Fruit fly (Drosophila melanogaster) whole organism, embryonic: ENCODE data around the gene mRpL39.

Source experiments
- CG10209 ChIP-seq: fragments of 200-800 bp; sonication (Bioruptor generic); optimal IDR thresholded peaks from 3 replicates; lab custom pipeline; 2017; ENCODE audit warnings: missing biosample characterization, mild to moderate bottlenecking, missing genetic modification characterization, missing genetic modification reagents
- CG10274 ChIP-seq: fragments of 200-800 bp; sonication (Bioruptor generic); optimal IDR thresholded peaks from 3 replicates; lab custom pipeline; 2017; ENCODE audit warnings: missing biosample characterization, mild to moderate bottlenecking, missing genetic modification characterization
- CG11560 ChIP-seq: fragments of 200-800 bp; sonication (Bioruptor generic); IDR thresholded peaks from 3 replicates; pipeline ENCODE4 v1.3.6; 2022; ENCODE audit warnings: missing biosample characterization, missing genetic modification characterization
- CG11723 ChIP-seq: fragments of 200-800 bp; sonication (Bioruptor generic); optimal IDR thresholded peaks from 2 replicates; lab custom pipeline; 2017; ENCODE audit warnings: missing biosample characterization, mild to moderate bottlenecking, missing genetic modification characterization
- CG12219 ChIP-seq: fragments of 200-800 bp; sonication (Bioruptor generic); optimal IDR thresholded peaks from 3 replicates; lab custom pipeline; 2018; ENCODE audit warnings: missing biosample characterization, mild to moderate bottlenecking, missing genetic modification characterization
- CG12659 ChIP-seq: fragments of 200-800 bp; sonication (Bioruptor generic); optimal IDR thresholded peaks from 3 replicates; lab custom pipeline; 2017; ENCODE audit warnings: mild to moderate bottlenecking, missing biosample characterization, missing genetic modification reagents, missing genetic modification characterization
- CG12744 ChIP-seq: fragments of 200-800 bp; sonication (Bioruptor generic); optimal IDR thresholded peaks from 2 replicates; lab custom pipeline; 2016; ENCODE audit warnings: missing biosample characterization, missing genetic modification characterization
- CG13775 ChIP-seq: fragments of 200-800 bp; sonication (Bioruptor generic); optimal IDR thresholded peaks from 3 replicates; lab custom pipeline; 2017; ENCODE audit warnings: missing biosample characterization, mild to moderate bottlenecking, missing genetic modification characterization
- CG1832 ChIP-seq: fragments of 200-800 bp; sonication (Bioruptor generic); optimal IDR thresholded peaks from 2 replicates; lab custom pipeline; 2017; ENCODE audit warnings: missing biosample characterization, mild to moderate bottlenecking, missing genetic modification characterization, inconsistent platforms
- CG18476 ChIP-seq: fragments of 200-800 bp; sonication (Bioruptor generic); optimal IDR thresholded peaks from 2 replicates; lab custom pipeline; 2016; ENCODE audit warnings: missing biosample characterization, mild to moderate bottlenecking, missing genetic modification characterization
- CG2875 ChIP-seq: fragments of 200-800 bp; sonication (Bioruptor generic); optimal IDR thresholded peaks from 2 replicates; lab custom pipeline; 2017; ENCODE audit warnings: missing biosample characterization, mild to moderate bottlenecking, missing genetic modification characterization, missing genetic modification reagents
- CG33557 ChIP-seq: fragments of 200-800 bp; sonication (Bioruptor generic); optimal IDR thresholded peaks from 2 replicates; lab custom pipeline; 2019; ENCODE audit warnings: missing biosample characterization, mild to moderate bottlenecking, missing genetic modification characterization, moderate library complexity
- CG3407 ChIP-seq: fragments of 200-800 bp; sonication (Bioruptor generic); optimal IDR thresholded peaks from 2 replicates; lab custom pipeline; 2018; ENCODE audit warnings: missing biosample characterization, mild to moderate bottlenecking, missing genetic modification characterization
- CG5245 ChIP-seq: fragments of 200-800 bp; sonication (Bioruptor generic); optimal IDR thresholded peaks from 3 replicates; lab custom pipeline; 2016; ENCODE audit warnings: missing biosample characterization, missing genetic modification characterization
- CG7987 ChIP-seq: fragments of 200-800 bp; sonication (Bioruptor generic); optimal IDR thresholded peaks from 2 replicates; lab custom pipeline; 2018; ENCODE audit warnings: missing biosample characterization, mild to moderate bottlenecking, missing genetic modification characterization, moderate library complexity
- CG8359 ChIP-seq: fragments of 200-800 bp; sonication (Bioruptor generic); optimal IDR thresholded peaks from 2 replicates; lab custom pipeline; 2017; ENCODE audit warnings: missing biosample characterization, mild to moderate bottlenecking, missing genetic modification characterization, borderline replicate concordance
- CG8944 ChIP-seq: fragments of 200-800 bp; sonication (Bioruptor generic); optimal IDR thresholded peaks from 3 replicates; lab custom pipeline; 2016; ENCODE audit warnings: missing biosample characterization, missing genetic modification characterization
- Camta ChIP-seq: fragments of 200-800 bp; sonication (Bioruptor generic); optimal IDR thresholded peaks from 2 replicates; lab custom pipeline; 2016; ENCODE audit warnings: missing biosample characterization, missing genetic modification characterization
- Chrac-16 ChIP-seq: fragments of 200-800 bp; sonication (Bioruptor generic); optimal IDR thresholded peaks from 3 replicates; lab custom pipeline; 2016; ENCODE audit warnings: missing biosample characterization, missing genetic modification characterization
- Dad ChIP-seq: fragments of 200-800 bp; sonication (Bioruptor generic); optimal IDR thresholded peaks from 3 replicates; lab custom pipeline; 2016; ENCODE audit warnings: missing biosample characterization, missing genetic modification characterization
- Dbx ChIP-seq: fragments of 200-800 bp; sonication (Bioruptor generic); IDR thresholded peaks from 3 replicates; pipeline ENCODE4 v1.3.6; 2022; ENCODE audit warnings: missing biosample characterization, missing genetic modification characterization
- Deaf1 ChIP-seq: fragments of 200-800 bp; optimal IDR thresholded peaks from 3 replicates; lab custom pipeline; 2019; ENCODE audit warnings: missing biosample characterization, mild to moderate bottlenecking, missing genetic modification characterization, moderate library complexity
- Drgx ChIP-seq: fragments of 200-800 bp; sonication (Bioruptor generic); IDR thresholded peaks from 2 replicates; pipeline ENCODE4 v1.3.6; 2022; ENCODE audit warnings: missing biosample characterization, missing genetic modification characterization
- HLH54F ChIP-seq: fragments of 200-800 bp; sonication (Bioruptor generic); optimal IDR thresholded peaks from 3 replicates; lab custom pipeline; 2016; ENCODE audit warnings: missing biosample characterization, missing genetic modification characterization
- Jarid2 ChIP-seq: fragments of 200-800 bp; sonication (Bioruptor generic); optimal IDR thresholded peaks from 3 replicates; lab custom pipeline; 2017; ENCODE audit warnings: mild to moderate bottlenecking, missing biosample characterization, missing genetic modification reagents, missing genetic modification characterization
- Kr ChIP-seq: fragments of 200-800 bp; sonication (Bioruptor generic); optimal IDR thresholded peaks from 2 replicates; lab custom pipeline; 2017; ENCODE audit warnings: missing biosample characterization, mild to moderate bottlenecking, missing genetic modification characterization
- Lpt ChIP-seq: fragments of >200 bp; optimal IDR thresholded peaks from 2 replicates; lab custom pipeline; 2018; ENCODE audit warnings: missing biosample characterization, missing genetic modification characterization
- NC2α ChIP-seq: fragments of 200-800 bp; sonication (Bioruptor generic); optimal IDR thresholded peaks from 2 replicates; lab custom pipeline; 2016; ENCODE audit warnings: missing biosample characterization, missing genetic modification characterization
- Neu2 ChIP-seq: fragments of 200-800 bp; sonication (Bioruptor generic); optimal IDR thresholded peaks from 3 replicates; lab custom pipeline; 2016; ENCODE audit warnings: missing biosample characterization, missing genetic modification characterization, borderline replicate concordance
- Ptx1 ChIP-seq: fragments of 200-800 bp; sonication (Bioruptor generic); IDR thresholded peaks from 2 replicates; pipeline ENCODE4 v1.3.6; 2022; ENCODE audit warnings: missing biosample characterization, missing genetic modification characterization
- Ravus ChIP-seq: fragments of 200-800 bp; sonication (Bioruptor generic); IDR thresholded peaks from 2 replicates; pipeline ENCODE4 v1.3.6; 2022; ENCODE audit warnings: missing biosample characterization, missing genetic modification characterization
- Side ChIP-seq: fragments of 200-800 bp; sonication (Bioruptor generic); optimal IDR thresholded peaks from 2 replicates; lab custom pipeline; 2016; ENCODE audit warnings: missing biosample characterization, missing genetic modification characterization
- Sin3A ChIP-seq: fragments of >200 bp; optimal IDR thresholded peaks from 2 replicates; lab custom pipeline; 2018
- Spps ChIP-seq: fragments of 200-800 bp; sonication (Bioruptor generic); optimal IDR thresholded peaks from 2 replicates; lab custom pipeline; 2018; ENCODE audit warnings: missing biosample characterization, mild to moderate bottlenecking, missing genetic modification characterization
- Stat92E ChIP-seq, 3 experiments: fragments of >200 bp in 2 of 3; fragments of 200-800 bp in 1 of 3; sonication (Bioruptor generic) in 1 of 3; optimal IDR thresholded peaks; 2 replicates each; lab custom pipeline; 2017 to 2019; ENCODE audit warnings: missing biosample characterization in 3 of 3, missing genetic modification characterization in 3 of 3, mild to moderate bottlenecking in 1 of 3, moderate library complexity in 1 of 3
- TFAM ChIP-seq: fragments of 200-800 bp; sonication (Bioruptor generic); optimal IDR thresholded peaks from 2 replicates; lab custom pipeline; 2017; ENCODE audit warnings: missing biosample characterization, missing genetic modification characterization, inconsistent platforms
- YL-1 ChIP-seq: fragments of 200-800 bp; sonication (Bioruptor generic); optimal IDR thresholded peaks from 3 replicates; lab custom pipeline; 2017; ENCODE audit warnings: missing biosample characterization, mild to moderate bottlenecking, missing genetic modification characterization
- ash1 ChIP-seq: fragments of 200-800 bp; sonication (Bioruptor generic); optimal IDR thresholded peaks from 2 replicates; lab custom pipeline; 2018; ENCODE audit warnings: missing biosample characterization, mild to moderate bottlenecking, missing genetic modification characterization
- bbx ChIP-seq: fragments of 200-800 bp; sonication (Bioruptor generic); IDR thresholded peaks from 2 replicates; pipeline ENCODE4 v1.3.6; 2022; ENCODE audit warnings: missing biosample characterization, missing genetic modification characterization; ENCODE audit not compliant: partially characterized antibody
- eve ChIP-seq, 2 experiments: fragments of >200 bp; optimal IDR thresholded peaks; 2 replicates each; lab custom pipeline; 2017; ENCODE audit warnings: missing biosample characterization in 2 of 2, missing genetic modification characterization in 2 of 2
- insv ChIP-seq, 2 experiments: fragments of 200-800 bp; sonication (Bioruptor generic); optimal IDR thresholded peaks; 3 replicates each; lab custom pipeline; 2016 to 2018; ENCODE audit warnings: missing biosample characterization in 2 of 2, missing genetic modification characterization in 2 of 2
- jigr1 ChIP-seq: fragments of 200-800 bp; sonication (Bioruptor generic); IDR thresholded peaks from 3 replicates; pipeline ENCODE4 v1.3.6; 2022; ENCODE audit warnings: missing biosample characterization, missing genetic modification characterization
- mirr ChIP-seq: fragments of 200-800 bp; sonication (Bioruptor generic); optimal IDR thresholded peaks from 3 replicates; lab custom pipeline; 2018; ENCODE audit warnings: missing biosample characterization, mild to moderate bottlenecking, missing genetic modification characterization
- mld ChIP-seq: fragments of 200-800 bp; sonication (Bioruptor generic); IDR thresholded peaks from 3 replicates; pipeline ENCODE4 v1.3.6; 2022; ENCODE audit warnings: missing biosample characterization, missing genetic modification characterization; ENCODE audit not compliant: partially characterized antibody
- oc ChIP-seq: fragments of 200-800 bp; sonication (Bioruptor generic); optimal IDR thresholded peaks from 2 replicates; lab custom pipeline; 2018; ENCODE audit warnings: missing biosample characterization, mild to moderate bottlenecking, missing genetic modification characterization, moderate library complexity
- odd ChIP-seq: fragments of 200-800 bp; sonication (Bioruptor generic); optimal IDR thresholded peaks from 2 replicates; lab custom pipeline; 2017; ENCODE audit warnings: missing biosample characterization, mild to moderate bottlenecking, missing genetic modification characterization
- schlank ChIP-seq: fragments of 200-800 bp; sonication (Bioruptor generic); optimal IDR thresholded peaks from 2 replicates; lab custom pipeline; 2018; ENCODE audit warnings: missing biosample characterization, mild to moderate bottlenecking, missing genetic modification characterization
- tin ChIP-seq: fragments of 200-800 bp; sonication (Bioruptor generic); optimal IDR thresholded peaks from 3 replicates; lab custom pipeline; 2016; ENCODE audit warnings: missing biosample characterization, missing genetic modification characterization
- tio ChIP-seq: fragments of 200-800 bp; sonication (Bioruptor generic); optimal IDR thresholded peaks from 2 replicates; lab custom pipeline; 2017; ENCODE audit warnings: missing biosample characterization, missing genetic modification characterization, inconsistent platforms
- ttk ChIP-seq: fragments of 200-800 bp; sonication (Bioruptor generic); IDR thresholded peaks from 2 replicates; pipeline ENCODE4 v2.1.2; 2022; ENCODE audit warnings: missing biosample characterization, missing genetic modification characterization
- unpg ChIP-seq: fragments of 200-800 bp; sonication (Bioruptor generic); optimal IDR thresholded peaks from 3 replicates; lab custom pipeline; 2018; ENCODE audit warnings: missing biosample characterization, mild to moderate bottlenecking, missing genetic modification characterization, moderate library complexity

mRpL39 gene

dm6 chr3L:15034061-15034713, 34.7 kb upstream of the mRpL39 start (continued):
- TF ChIP-seq CG11723 (GFP tag; lab: Kevin White, UChicago), result peak; percentile 6
- peak; percentile 19 for TF ChIP-seq CG13775 (GFP tag; lab: Kevin White, UChicago)
- TF ChIP-seq Spps (tag; lab: Kevin White, UChicago), result no peak
- TF ChIP-seq HLH54F (GFP tag; lab: Kevin White, UChicago), result no peak
- no peak for TF ChIP-seq Ptx1 (GFP tag; lab: Robert Waterston, UW)
- no peak for TF ChIP-seq Dad (GFP tag; lab: Kevin White, UChicago)
- TF ChIP-seq TFAM (GFP tag; lab: Kevin White, UChicago), result no peak
- TF ChIP-seq CG12659, result peak; percentile 48
- no peak for TF ChIP-seq CG5245
- TF ChIP-seq CG3407 (GFP tag; lab: Kevin White, UChicago), result no peak
- no peak for TF ChIP-seq CG33557
- TF ChIP-seq CG7987 (GFP tag; lab: Kevin White, UChicago), result no peak
- no peak for TF ChIP-seq Camta (GFP tag; lab: Kevin White, UChicago)
- no peak for TF ChIP-seq mld (GFP tag; lab: Robert Waterston, UW)
- no peak for TF ChIP-seq CG18476 (GFP tag; lab: Kevin White, UChicago)
- no peak for TF ChIP-seq Sin3A (lab: Kevin White, UChicago)
- TF ChIP-seq CG10274 (GFP tag; lab: Kevin White, UChicago), result no peak
- no peak for TF ChIP-seq CG2875 (GFP tag; lab: Kevin White, UChicago)
- TF ChIP-seq Dbx (GFP tag; lab: Robert Waterston, UW), result no peak
- TF ChIP-seq ttk (GFP tag; lab: Robert Waterston, UW), result no peak
- TF ChIP-seq tin (GFP tag; lab: Kevin White, UChicago), result no peak
- TF ChIP-seq oc (tag; lab: Kevin White, UChicago), result no peak
- TF ChIP-seq unpg (GFP tag; lab: Kevin White, UChicago), result no peak
- no peak for TF ChIP-seq NC2α (GFP tag; lab: Kevin White, UChicago)
- no peak for TF ChIP-seq Drgx (GFP tag; lab: Robert Waterston, UW)
- no peak for TF ChIP-seq Lpt (GFP tag; lab: Kevin White, UChicago)
- no peak for TF ChIP-seq Stat92E (GFP tag; optimal IDR thresholded peaks at IDR 0.05; lab: Kevin White, UChicago)
- peak; percentile 45 for TF ChIP-seq CG10209 (GFP tag; lab: Kevin White, UChicago)
- TF ChIP-seq Jarid2 (GFP tag; lab: Kevin White, UChicago), result no peak
- TF ChIP-seq Kr (GFP tag; lab: Kevin White, UChicago), result no peak
- TF ChIP-seq CG8359 (GFP tag; lab: Kevin White, UChicago), result no peak
- no peak for TF ChIP-seq CG11560 (tag; lab: Robert Waterston, UW)
- TF ChIP-seq mirr, result no peak
- TF ChIP-seq Chrac-16 (GFP tag; lab: Kevin White, UChicago), result no peak
- no peak for TF ChIP-seq Ravus (GFP tag; lab: Robert Waterston, UW)
- TF ChIP-seq Deaf1, result peak; percentile 64
- no peak for TF ChIP-seq tio
- no peak for TF ChIP-seq bbx (GFP tag; lab: Robert Waterston, UW)
- no peak for TF ChIP-seq CG1832 (GFP tag; lab: Kevin White, UChicago)
- no peak for TF ChIP-seq ash1 (GFP tag; lab: Kevin White, UChicago)
- TF ChIP-seq insv (GFP tag; optimal IDR thresholded peaks at IDR 0.05; lab: Kevin White, UChicago), result no peak
- TF ChIP-seq YL-1 (GFP tag; lab: Kevin White, UChicago), result no peak
- no peak for TF ChIP-seq odd (GFP tag; lab: Kevin White, UChicago)
- TF ChIP-seq Neu2, result no peak
- TF ChIP-seq schlank, result no peak
- TF ChIP-seq jigr1 (GFP tag; lab: Robert Waterston, UW), result no peak
- TF ChIP-seq eve (GFP tag; optimal IDR thresholded peaks at IDR 0.05; lab: Kevin White, UChicago), result no peak
- no peak for TF ChIP-seq CG8944 (GFP tag; lab: Kevin White, UChicago)
- TF ChIP-seq CG12219 (GFP tag; lab: Kevin White, UChicago), result no peak
- TF ChIP-seq CG12744 (GFP tag; lab: Kevin White, UChicago), result no peak
- TF ChIP-seq Side (GFP tag; lab: Kevin White, UChicago), result no peak
